Worm (Caenorhabditis elegans) whole organism, late embryonic: Measurements from ENCODE around the gene B0244.6.

Source experiments
- ets-4 ChIP-seq: sonication (generic microtip); optimal IDR thresholded peaks from 2 replicates; lab custom pipeline; 2016; ENCODE audit warnings: missing genetic modification characterization, missing compliant biosample characterization
- npax-4 ChIP-seq: sonication (generic microtip); optimal IDR thresholded peaks from 2 replicates; lab custom pipeline; 2016; ENCODE audit warnings: missing genetic modification characterization, missing compliant biosample characterization
- pros-1 ChIP-seq: fragments of 150-350 bp; optimal IDR thresholded peaks from 2 replicates; lab custom pipeline; 2014; ENCODE audit warnings: missing biosample characterization, missing genetic modification reagents, missing genetic modification characterization
- sox-4 ChIP-seq: sonication (generic microtip); optimal IDR thresholded peaks from 2 replicates; lab custom pipeline; 2017; ENCODE audit warnings: mild to moderate bottlenecking, missing genetic modification characterization, inconsistent platforms, missing compliant biosample characterization

DNA sequence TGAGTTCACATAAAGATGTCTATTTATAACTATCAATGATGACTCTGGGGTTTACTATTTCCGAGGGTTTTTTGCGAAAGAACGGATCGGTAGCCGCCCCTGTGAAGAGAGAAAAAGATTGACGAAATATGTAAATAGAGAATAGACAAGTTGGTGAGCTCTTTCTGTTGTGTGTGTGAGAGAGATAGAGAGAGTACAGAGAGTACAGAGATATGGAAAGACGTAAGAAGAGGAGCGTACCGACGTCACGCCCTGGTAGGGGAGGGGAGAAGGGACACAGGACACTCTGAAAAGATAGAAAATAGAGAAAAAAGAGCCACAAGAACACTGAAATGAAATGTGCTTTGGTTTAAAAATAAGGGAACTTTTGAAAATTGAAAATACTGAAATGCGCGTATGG is 49.6 kb upstream of the B0244.6 start:
- TF ChIP-seq sox-4 (tag; lab: Kevin White, UChicago) = no peak
- TF ChIP-seq ets-4 (tag; lab: Kevin White, UChicago) = peak; percentile 36
- no peak for TF ChIP-seq npax-4 (tag; lab: Kevin White, UChicago)
- TF ChIP-seq pros-1 (tag; lab: Kevin White, UChicago) = no peak
